Worm (Caenorhabditis elegans): ENCODE measurements around the gene cest-17.

DNA sequence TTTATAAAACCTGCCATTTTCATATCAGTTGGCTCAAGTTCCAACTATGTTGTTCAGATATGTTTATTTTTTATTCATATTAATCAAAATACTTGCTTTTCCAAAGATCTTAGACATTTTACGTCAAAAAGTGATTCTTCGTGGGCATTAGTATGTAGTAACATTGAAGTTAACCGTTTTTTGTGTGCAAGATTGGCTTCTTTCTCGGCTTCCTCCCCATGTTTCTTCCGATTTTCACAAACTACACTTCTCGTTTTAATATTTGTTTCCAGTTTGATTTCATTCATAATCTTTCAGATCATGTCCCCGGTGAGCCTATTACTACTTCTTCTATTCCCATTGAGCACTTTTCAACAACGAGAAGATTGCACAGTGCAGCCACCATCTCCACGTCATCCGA is 45.7 kb upstream of the cest-17 start, which contains the start of gene sul-2:
- no peak for TF ChIP-seq him-1 (tag; optimal IDR thresholded peaks at IDR 0.05)
- TF ChIP-seq dao-5 (tag; optimal IDR thresholded peaks at IDR 0.05): no peak
